Fruit fly (Drosophila melanogaster) whole organism, embryonic: ENCODE measurements around the gene CG13043.

Experiments
- Aef1 ChIP-seq: fragments of 200-800 bp; sonication (Bioruptor generic); IDR thresholded peaks from 3 replicates; pipeline ENCODE4 v1.3.6; 2022; ENCODE audit warnings: missing biosample characterization, missing genetic modification characterization
- C15 ChIP-seq: fragments of 200-800 bp; sonication (Bioruptor generic); IDR thresholded peaks from 3 replicates; pipeline ENCODE4 v1.3.6; 2022; ENCODE audit warnings: missing biosample characterization, missing genetic modification characterization
- CG10209 ChIP-seq: fragments of 200-800 bp; sonication (Bioruptor generic); optimal IDR thresholded peaks from 3 replicates; lab custom pipeline; 2017; ENCODE audit warnings: missing biosample characterization, mild to moderate bottlenecking, missing genetic modification characterization, missing genetic modification reagents
- CG10543 ChIP-seq: fragments of 200-800 bp; sonication (Bioruptor generic); optimal IDR thresholded peaks from 3 replicates; lab custom pipeline; 2017; ENCODE audit warnings: missing biosample characterization, mild to moderate bottlenecking, missing genetic modification characterization, moderate library complexity
- CG11456 ChIP-seq: fragments of 200-800 bp; sonication (Bioruptor generic); IDR thresholded peaks from 3 replicates; pipeline ENCODE4 v1.3.6; 2022; ENCODE audit warnings: missing biosample characterization, missing genetic modification characterization
- CG11560 ChIP-seq: fragments of 200-800 bp; sonication (Bioruptor generic); IDR thresholded peaks from 3 replicates; pipeline ENCODE4 v1.3.6; 2022; ENCODE audit warnings: missing biosample characterization, missing genetic modification characterization
- CG12942 ChIP-seq: fragments of 200-800 bp; sonication (Bioruptor generic); optimal IDR thresholded peaks from 3 replicates; lab custom pipeline; 2016; ENCODE audit warnings: missing biosample characterization, missing genetic modification characterization
- CG13287 ChIP-seq: fragments of 200-800 bp; sonication (Bioruptor generic); IDR thresholded peaks from 2 replicates; pipeline ENCODE4 v1.3.6; 2022; ENCODE audit warnings: missing biosample characterization, missing genetic modification characterization; ENCODE audit not compliant: partially characterized antibody
- CG14050 ChIP-seq: fragments of 200-800 bp; sonication (Bioruptor generic); IDR thresholded peaks from 3 replicates; pipeline ENCODE4 v1.3.6; 2022; ENCODE audit warnings: missing biosample characterization, missing genetic modification characterization
- CG14441 ChIP-seq: fragments of 200-800 bp; sonication (Bioruptor generic); IDR thresholded peaks from 2 replicates; pipeline ENCODE4 v1.3.6; 2022; ENCODE audit warnings: missing biosample characterization, missing genetic modification characterization
- CG15011 ChIP-seq: fragments of 200-800 bp; sonication (Bioruptor generic); optimal IDR thresholded peaks from 3 replicates; lab custom pipeline; 2018; ENCODE audit warnings: missing biosample characterization, mild to moderate bottlenecking, missing genetic modification characterization
- CG15696 ChIP-seq: fragments of 200-800 bp; sonication (Bioruptor generic); optimal IDR thresholded peaks from 2 replicates; lab custom pipeline; 2019; ENCODE audit warnings: missing biosample characterization, mild to moderate bottlenecking, missing genetic modification characterization, moderate library complexity
- CG16813 ChIP-seq: fragments of 200-800 bp; sonication (Bioruptor generic); IDR thresholded peaks from 3 replicates; pipeline ENCODE4 v1.3.6; 2022; ENCODE audit warnings: missing biosample characterization, missing genetic modification characterization; ENCODE audit not compliant: partially characterized antibody
- CG17328 ChIP-seq: fragments of 200-800 bp; sonication (Bioruptor generic); IDR thresholded peaks from 2 replicates; pipeline ENCODE4 v1.3.6; 2022; ENCODE audit warnings: missing biosample characterization, missing genetic modification characterization
- CG18764 ChIP-seq: fragments of 200-800 bp; sonication (Bioruptor generic); optimal IDR thresholded peaks from 3 replicates; lab custom pipeline; 2016; ENCODE audit warnings: missing biosample characterization, missing genetic modification characterization
- CG2712 ChIP-seq: fragments of 200-800 bp; optimal IDR thresholded peaks from 3 replicates; lab custom pipeline; 2019; ENCODE audit warnings: missing biosample characterization, mild to moderate bottlenecking, missing genetic modification characterization, moderate library complexity
- CG30403 ChIP-seq: fragments of 200-800 bp; sonication (Bioruptor generic); optimal IDR thresholded peaks from 3 replicates; lab custom pipeline; 2016; ENCODE audit warnings: missing biosample characterization, missing genetic modification characterization
- CG3281 ChIP-seq: fragments of 200-800 bp; sonication (Bioruptor generic); optimal IDR thresholded peaks from 3 replicates; lab custom pipeline; 2017; ENCODE audit warnings: missing biosample characterization, mild to moderate bottlenecking, missing genetic modification characterization
- CG6683 ChIP-seq: fragments of 200-800 bp; sonication (Bioruptor generic); optimal IDR thresholded peaks from 2 replicates; lab custom pipeline; 2017; ENCODE audit warnings: missing biosample characterization, mild to moderate bottlenecking, missing genetic modification characterization, missing genetic modification reagents
- CG9437 ChIP-seq: fragments of 200-800 bp; sonication (Bioruptor generic); optimal IDR thresholded peaks from 2 replicates; lab custom pipeline; 2018; ENCODE audit warnings: missing biosample characterization, mild to moderate bottlenecking, missing genetic modification characterization
- CG9609 ChIP-seq: fragments of 200-800 bp; sonication (Bioruptor generic); optimal IDR thresholded peaks from 3 replicates; lab custom pipeline; 2016; ENCODE audit warnings: missing biosample characterization, missing genetic modification characterization
- CG9932 ChIP-seq: fragments of 200-800 bp; sonication (Bioruptor generic); IDR thresholded peaks from 2 replicates; pipeline ENCODE4 v1.3.6; 2022; ENCODE audit warnings: missing biosample characterization, missing genetic modification characterization
- CkIIα-i1 ChIP-seq: fragments of 200-800 bp; sonication (Bioruptor generic); IDR thresholded peaks from 2 replicates; pipeline ENCODE4 v1.3.6; 2022; ENCODE audit warnings: missing biosample characterization, missing genetic modification characterization
- Dll ChIP-seq: fragments of 200-800 bp; sonication (Bioruptor generic); IDR thresholded peaks from 4 replicates; pipeline ENCODE4 v1.3.6; 2022; ENCODE audit warnings: missing biosample characterization, missing genetic modification characterization; ENCODE audit not compliant: partially characterized antibody
- Fer3 ChIP-seq: fragments of 200-800 bp; sonication (Bioruptor generic); optimal IDR thresholded peaks from 2 replicates; lab custom pipeline; 2018; ENCODE audit warnings: missing biosample characterization, mild to moderate bottlenecking, missing genetic modification characterization, moderate library complexity
- Hand ChIP-seq: fragments of 200-800 bp; sonication (Bioruptor generic); optimal IDR thresholded peaks from 2 replicates; lab custom pipeline; 2017; ENCODE audit warnings: mild to moderate bottlenecking, missing biosample characterization, missing genetic modification reagents, missing genetic modification characterization
- Sox100B ChIP-seq: fragments of 200-800 bp; sonication (Bioruptor generic); optimal IDR thresholded peaks from 3 replicates; lab custom pipeline; 2018; ENCODE audit warnings: missing biosample characterization, mild to moderate bottlenecking, missing genetic modification characterization
- Xrp1 ChIP-seq: fragments of 200-800 bp; sonication (Bioruptor generic); IDR thresholded peaks from 2 replicates; pipeline ENCODE4 v1.3.6; 2022; ENCODE audit warnings: missing biosample characterization, missing genetic modification characterization
- ab ChIP-seq: fragments of 200-800 bp; sonication (Bioruptor generic); optimal IDR thresholded peaks from 2 replicates; lab custom pipeline; 2016; ENCODE audit warnings: missing biosample characterization, missing genetic modification characterization
- aop ChIP-seq: fragments of 200-800 bp; sonication (Bioruptor generic); IDR thresholded peaks from 2 replicates; pipeline ENCODE4 v1.3.6; 2022; ENCODE audit warnings: missing biosample characterization, missing genetic modification characterization
- ap ChIP-seq: fragments of 200-800 bp; sonication (Bioruptor generic); IDR thresholded peaks from 2 replicates; pipeline ENCODE4 v1.3.6; 2022; ENCODE audit warnings: missing biosample characterization, missing genetic modification characterization
- ato ChIP-seq: fragments of 200-800 bp; sonication (Bioruptor generic); IDR thresholded peaks from 2 replicates; pipeline ENCODE4 v1.3.6; 2022; ENCODE audit warnings: missing biosample characterization, missing genetic modification characterization; ENCODE audit not compliant: partially characterized antibody
- az2 ChIP-seq: fragments of 200-800 bp; sonication (Bioruptor generic); optimal IDR thresholded peaks from 3 replicates; lab custom pipeline; 2016; ENCODE audit warnings: missing biosample characterization, missing genetic modification characterization
- chm ChIP-seq: fragments of 200-800 bp; sonication (Bioruptor generic); IDR thresholded peaks from 2 replicates; pipeline ENCODE4 v1.3.6; 2022; ENCODE audit warnings: missing biosample characterization, missing genetic modification characterization
- crp ChIP-seq, 2 experiments: fragments of 200-800 bp; sonication (Bioruptor generic); optimal IDR thresholded peaks; 2 replicates in 1 of 2; 3 replicates in 1 of 2; lab custom pipeline; 2017; ENCODE audit warnings: missing biosample characterization in 2 of 2, missing genetic modification characterization in 2 of 2, mild to moderate bottlenecking in 1 of 2, moderate library complexity in 1 of 2
- dm ChIP-seq: fragments of 200-800 bp; sonication (Bioruptor generic); optimal IDR thresholded peaks from 3 replicates; lab custom pipeline; 2016; ENCODE audit warnings: missing biosample characterization, missing genetic modification characterization
- fd96Cb ChIP-seq: fragments of 200-800 bp; sonication (Bioruptor generic); optimal IDR thresholded peaks from 2 replicates; lab custom pipeline; 2018; ENCODE audit warnings: missing biosample characterization, mild to moderate bottlenecking, missing genetic modification characterization, moderate library complexity
- ham ChIP-seq: fragments of 200-800 bp; sonication (Bioruptor generic); IDR thresholded peaks from 2 replicates; pipeline ENCODE4 v1.3.6; 2022; ENCODE audit warnings: missing biosample characterization, missing genetic modification characterization
- her ChIP-seq: fragments of 200-800 bp; sonication (Bioruptor generic); optimal IDR thresholded peaks from 2 replicates; lab custom pipeline; 2016; ENCODE audit warnings: missing biosample characterization, missing genetic modification characterization
- hth ChIP-seq: fragments of >200 bp; optimal IDR thresholded peaks from 2 replicates; lab custom pipeline; 2017; ENCODE audit warnings: inconsistent platforms
- mirr ChIP-seq: fragments of 200-800 bp; sonication (Bioruptor generic); optimal IDR thresholded peaks from 3 replicates; lab custom pipeline; 2018; ENCODE audit warnings: missing biosample characterization, mild to moderate bottlenecking, missing genetic modification characterization
- nau ChIP-seq: fragments of 200-800 bp; sonication (Bioruptor generic); optimal IDR thresholded peaks from 3 replicates; lab custom pipeline; 2017; ENCODE audit warnings: missing biosample characterization, mild to moderate bottlenecking, missing genetic modification characterization, missing genetic modification reagents
- prd ChIP-seq, 3 experiments: fragments of >200 bp in 2 of 3; fragments of 200-800 bp in 1 of 3; sonication (Bioruptor generic) in 1 of 3; optimal IDR thresholded peaks in 2 of 3; IDR thresholded peaks in 1 of 3; 2 replicates in 2 of 3; 3 replicates in 1 of 3; pipeline versions ENCODE4 v1.3.6 to Lab custom; 2017 to 2022; ENCODE audit warnings: missing biosample characterization in 1 of 3, missing genetic modification characterization in 1 of 3
- repo ChIP-seq: fragments of 200-800 bp; sonication (Bioruptor generic); optimal IDR thresholded peaks from 2 replicates; lab custom pipeline; 2016; ENCODE audit warnings: missing biosample characterization, missing genetic modification characterization
- seq ChIP-seq: fragments of 200-800 bp; sonication (Bioruptor generic); IDR thresholded peaks from 2 replicates; pipeline ENCODE4 v1.3.6; 2022; ENCODE audit warnings: missing biosample characterization, missing genetic modification characterization
- sisA ChIP-seq: fragments of 200-800 bp; sonication (Bioruptor generic); IDR thresholded peaks from 2 replicates; pipeline ENCODE4 v1.3.6; 2022; ENCODE audit warnings: missing biosample characterization, missing genetic modification characterization
- sqz ChIP-seq: fragments of 200-800 bp; sonication (Bioruptor generic); optimal IDR thresholded peaks from 3 replicates; lab custom pipeline; 2018; ENCODE audit warnings: missing biosample characterization, mild to moderate bottlenecking, missing genetic modification characterization
- stwl ChIP-seq: fragments of 200-800 bp; sonication (Bioruptor generic); optimal IDR thresholded peaks from 3 replicates; lab custom pipeline; 2018; ENCODE audit warnings: missing biosample characterization, mild to moderate bottlenecking, missing genetic modification characterization, moderate library complexity
- unc-4 ChIP-seq: fragments of 200-800 bp; sonication (Bioruptor generic); IDR thresholded peaks from 2 replicates; pipeline ENCODE4 v1.3.6; 2022; ENCODE audit warnings: missing biosample characterization, missing genetic modification characterization; ENCODE audit not compliant: partially characterized antibody

CG13043 gene

DNA sequence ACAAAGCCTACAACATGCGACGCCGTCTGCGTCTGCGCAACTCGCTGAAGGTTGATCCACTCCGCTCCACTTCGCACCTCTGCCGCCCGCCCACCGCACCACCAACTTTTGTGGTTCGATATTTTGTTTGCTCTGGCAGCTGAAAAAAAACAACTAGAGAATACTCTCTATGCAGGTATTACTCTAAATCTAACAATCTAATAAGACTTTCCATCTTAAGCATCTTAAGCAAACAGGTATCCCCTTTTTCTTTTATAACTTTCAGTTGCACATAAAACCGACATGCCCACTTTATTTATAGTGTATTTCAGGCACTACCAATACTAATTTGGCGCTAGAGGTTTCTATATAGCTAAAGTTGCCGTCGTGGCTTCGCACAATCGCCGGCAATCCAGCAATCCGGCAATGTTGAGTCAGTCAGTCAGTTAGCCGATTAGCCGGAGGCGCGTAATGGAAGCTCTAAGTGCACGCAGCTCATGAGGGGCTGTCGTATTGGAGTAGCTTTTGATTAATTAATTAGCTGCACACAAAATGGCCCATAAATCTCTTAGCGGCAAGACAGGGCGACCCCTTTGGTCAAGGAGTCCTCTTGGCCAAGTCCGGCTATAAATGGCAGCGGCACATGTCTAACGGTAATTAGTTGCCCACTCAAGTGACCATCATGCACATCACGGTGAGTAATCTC lies 22.7 kb upstream of the CG13043 start, which contains the start of gene CG13058 (continued):
- TF ChIP-seq nau, result peak; percentile 56
- TF ChIP-seq seq (GFP tag; lab: Robert Waterston, UW), result peak; percentile 74
- TF ChIP-seq CG6683 (GFP tag; lab: Kevin White, UChicago), result no peak
- peak; percentile 55 for TF ChIP-seq CG10209 (GFP tag; lab: Kevin White, UChicago)
- TF ChIP-seq CG13287, result no peak
- TF ChIP-seq chm (GFP tag; lab: Robert Waterston, UW), result no peak; the same call in 1 of the 2 replicates
- TF ChIP-seq CG9609 (GFP tag; lab: Kevin White, UChicago), result peak; percentile 61
- TF ChIP-seq Hand (GFP tag; lab: Kevin White, UChicago), result peak; percentile 3
- no peak for TF ChIP-seq Dll (GFP tag; lab: Robert Waterston, UW)
- TF ChIP-seq Fer3, result peak; percentile 59
- peak; percentile 13 for TF ChIP-seq CG15011 (GFP tag; lab: Kevin White, UChicago)
- TF ChIP-seq prd (optimal IDR thresholded peaks at IDR 0.05; lab: Kevin White, UChicago), result no peak
- no peak; the same call in 2 of the 3 replicates for TF ChIP-seq prd (GFP tag; IDR thresholded peaks at IDR 0.05; lab: Robert Waterston, UW)
- no peak for TF ChIP-seq CkIIα-i1 (GFP tag; lab: Robert Waterston, UW)
- no peak for TF ChIP-seq ab
- peak; percentile 59 for TF ChIP-seq ap (GFP tag; lab: Robert Waterston, UW)
- peak; percentile 2 for TF ChIP-seq her (GFP tag; lab: Kevin White, UChicago)
- TF ChIP-seq crp (GFP tag; optimal IDR thresholded peaks at IDR 0.05; lab: Kevin White, UChicago), result peak in 1 of 2 experiments; percentile 15
- TF ChIP-seq Aef1, result peak; percentile 64
- peak; percentile 61 for TF ChIP-seq CG30403 (GFP tag; lab: Kevin White, UChicago)
- TF ChIP-seq CG10543 (GFP tag; lab: Kevin White, UChicago), result peak; percentile 31
- TF ChIP-seq CG9932, result peak; percentile 77
- no peak for TF ChIP-seq CG11456 (GFP tag; lab: Robert Waterston, UW)
- TF ChIP-seq repo (GFP tag; lab: Kevin White, UChicago), result no peak
- peak; percentile 45 for TF ChIP-seq CG12942
- TF ChIP-seq unc-4 (GFP tag; lab: Robert Waterston, UW), result no peak
- TF ChIP-seq sisA (GFP tag; lab: Robert Waterston, UW), result peak; percentile 67
- TF ChIP-seq CG11560 (tag; lab: Robert Waterston, UW), result 0 out of 3 replicates have a peak, but pooled peaks have one; percentile 41
- no peak for TF ChIP-seq CG15696 (tag; lab: Kevin White, UChicago)
- peak; percentile 43 for TF ChIP-seq CG3281 (GFP tag; lab: Kevin White, UChicago)
- peak; percentile 45 for TF ChIP-seq dm (GFP tag; lab: Kevin White, UChicago)
- peak; percentile 60 for TF ChIP-seq fd96Cb (tag; lab: Kevin White, UChicago)
- no peak for TF ChIP-seq mirr (GFP tag; lab: Kevin White, UChicago)
- TF ChIP-seq az2 (GFP tag; lab: Kevin White, UChicago), result peak; percentile 42
- no peak for TF ChIP-seq C15 (GFP tag; lab: Robert Waterston, UW)
- no peak for TF ChIP-seq aop (GFP tag; lab: Robert Waterston, UW)
- peak; percentile 53 for TF ChIP-seq Sox100B (GFP tag; lab: Kevin White, UChicago)
- peak; percentile 71; the same call in 1 of the 2 replicates for TF ChIP-seq CG17328
- peak; percentile 76 for TF ChIP-seq CG14050
- 0 out of 2 replicates have a peak, but pooled peaks have one; percentile 41 for TF ChIP-seq CG14441 (GFP tag; lab: Robert Waterston, UW)
- TF ChIP-seq hth (lab: Kevin White, UChicago), result no peak
- TF ChIP-seq CG9437 (GFP tag; lab: Kevin White, UChicago), result peak; percentile 50
- no peak for TF ChIP-seq ham (GFP tag; lab: Robert Waterston, UW)
- no peak for TF ChIP-seq sqz (GFP tag; lab: Kevin White, UChicago)
- no peak; the same call in 1 of the 2 replicates for TF ChIP-seq Xrp1 (GFP tag; lab: Robert Waterston, UW)
- TF ChIP-seq CG18764 (GFP tag; lab: Kevin White, UChicago), result peak; percentile 27
- no peak for TF ChIP-seq CG2712
- no peak for TF ChIP-seq CG16813 (GFP tag; lab: Robert Waterston, UW)
- no peak for TF ChIP-seq ato (GFP tag; lab: Robert Waterston, UW)
- no peak for TF ChIP-seq stwl (tag; lab: Kevin White, UChicago)
